Fruit fly (Drosophila melanogaster) whole organism, prepupa: ENCODE data around the gene CG31038.

Experiments
- Blimp-1 ChIP-seq: fragments of 200-800 bp; sonication (Bioruptor generic); optimal IDR thresholded peaks from 3 replicates; lab custom pipeline; 2017; ENCODE audit warnings: missing biosample characterization, missing genetic modification characterization, mild to moderate bottlenecking, moderate library complexity, missing genetic modification reagents
- CG10631 ChIP-seq: fragments of 200-800 bp; sonication (Bioruptor generic); optimal IDR thresholded peaks from 2 replicates; lab custom pipeline; 2016; ENCODE audit warnings: missing biosample characterization, missing genetic modification characterization
- CG10669 ChIP-seq: fragments of 200-800 bp; sonication (Bioruptor generic); optimal IDR thresholded peaks from 3 replicates; lab custom pipeline; 2018; ENCODE audit warnings: missing biosample characterization, mild to moderate bottlenecking, missing genetic modification characterization, moderate library complexity
- CG11762 ChIP-seq: fragments of 200-800 bp; sonication (Bioruptor generic); optimal IDR thresholded peaks from 3 replicates; lab custom pipeline; 2016; ENCODE audit warnings: missing biosample characterization, missing genetic modification characterization; ENCODE audit not compliant: insufficient read depth
- CG11902 ChIP-seq: fragments of 200-800 bp; sonication (Bioruptor generic); optimal IDR thresholded peaks from 3 replicates; lab custom pipeline; 2016; ENCODE audit warnings: missing biosample characterization, missing genetic modification characterization
- CG15336 ChIP-seq: fragments of 200-800 bp; sonication (Bioruptor generic); IDR thresholded peaks from 2 replicates; pipeline ENCODE4 v1.3.6; 2022; ENCODE audit warnings: missing biosample characterization, missing genetic modification characterization
- CG1621 ChIP-seq: fragments of 200-800 bp; sonication (Bioruptor generic); optimal IDR thresholded peaks from 3 replicates; lab custom pipeline; 2018; ENCODE audit warnings: missing biosample characterization, mild to moderate bottlenecking, missing genetic modification characterization
- CG16779 ChIP-seq: fragments of 200-800 bp; sonication (Bioruptor generic); optimal IDR thresholded peaks from 3 replicates; lab custom pipeline; 2017; ENCODE audit warnings: missing biosample characterization, mild to moderate bottlenecking, missing genetic modification characterization
- CG3032 ChIP-seq: fragments of 200-800 bp; optimal IDR thresholded peaks from 2 replicates; lab custom pipeline; 2019; ENCODE audit warnings: missing biosample characterization, mild to moderate bottlenecking, missing genetic modification characterization, moderate library complexity
- CG31627 ChIP-seq: fragments of 200-800 bp; sonication (Bioruptor generic); optimal IDR thresholded peaks from 3 replicates; lab custom pipeline; 2016; ENCODE audit warnings: missing biosample characterization, missing genetic modification characterization
- CG32006 ChIP-seq: fragments of 200-800 bp; sonication (Bioruptor generic); optimal IDR thresholded peaks from 3 replicates; lab custom pipeline; 2017; ENCODE audit warnings: missing biosample characterization, mild to moderate bottlenecking, missing genetic modification characterization
- CG34406 ChIP-seq: fragments of 200-800 bp; sonication (Bioruptor generic); optimal IDR thresholded peaks from 3 replicates; lab custom pipeline; 2016; ENCODE audit warnings: missing biosample characterization, missing genetic modification characterization
- CG3919 ChIP-seq: fragments of 200-800 bp; sonication (Bioruptor generic); optimal IDR thresholded peaks from 3 replicates; lab custom pipeline; 2016; ENCODE audit warnings: missing biosample characterization, missing genetic modification characterization
- CG4318 ChIP-seq: fragments of 200-800 bp; sonication (Bioruptor generic); optimal IDR thresholded peaks from 3 replicates; lab custom pipeline; 2017; ENCODE audit warnings: missing biosample characterization, mild to moderate bottlenecking, missing genetic modification characterization
- CG6163 ChIP-seq: fragments of 200-800 bp; sonication (Bioruptor generic); IDR thresholded peaks from 3 replicates; pipeline ENCODE4 v1.3.6; 2022; ENCODE audit warnings: missing biosample characterization, missing genetic modification characterization
- CG6276 ChIP-seq: fragments of 200-800 bp; sonication (Bioruptor generic); optimal IDR thresholded peaks from 2 replicates; lab custom pipeline; 2017; ENCODE audit warnings: missing biosample characterization, mild to moderate bottlenecking, missing genetic modification characterization
- CG6792 ChIP-seq: fragments of 200-800 bp; sonication (Bioruptor generic); optimal IDR thresholded peaks from 3 replicates; lab custom pipeline; 2016; ENCODE audit warnings: missing biosample characterization, missing genetic modification characterization
- CG6808 ChIP-seq: fragments of 200-800 bp; sonication (Bioruptor generic); optimal IDR thresholded peaks from 3 replicates; lab custom pipeline; 2017; ENCODE audit warnings: missing biosample characterization, missing genetic modification characterization, mild to moderate bottlenecking, moderate library complexity, missing genetic modification reagents
- CG6854 ChIP-seq: fragments of 200-800 bp; sonication (Bioruptor generic); optimal IDR thresholded peaks from 2 replicates; lab custom pipeline; 2017; ENCODE audit warnings: missing biosample characterization, mild to moderate bottlenecking, missing genetic modification characterization
- CG7368 ChIP-seq: fragments of 200-800 bp; sonication (Bioruptor generic); optimal IDR thresholded peaks from 3 replicates; lab custom pipeline; 2016; ENCODE audit warnings: missing biosample characterization, missing genetic modification characterization
- CG8119 ChIP-seq: fragments of 200-800 bp; sonication (Bioruptor generic); IDR thresholded peaks from 3 replicates; pipeline ENCODE4 v1.3.6; 2022; ENCODE audit warnings: missing biosample characterization, missing genetic modification characterization
- CG8319 ChIP-seq: fragments of 200-800 bp; sonication (Bioruptor generic); optimal IDR thresholded peaks from 3 replicates; lab custom pipeline; 2016; ENCODE audit warnings: missing biosample characterization, missing genetic modification characterization
- CG8632 ChIP-seq: fragments of 200-800 bp; sonication (Bioruptor generic); optimal IDR thresholded peaks from 3 replicates; lab custom pipeline; 2016; ENCODE audit warnings: missing biosample characterization, missing genetic modification characterization
- CG9139 ChIP-seq: fragments of 200-800 bp; sonication (Bioruptor generic); optimal IDR thresholded peaks from 3 replicates; lab custom pipeline; 2017; ENCODE audit warnings: missing biosample characterization, mild to moderate bottlenecking, missing genetic modification characterization
- Eip78C ChIP-seq: fragments of 200-800 bp; sonication (Bioruptor generic); peaks from one replicate; lab custom pipeline; 2016; ENCODE audit warnings: missing biosample characterization, missing genetic modification characterization
- Eip93F ChIP-seq: fragments of 200-800 bp; sonication (Bioruptor generic); optimal IDR thresholded peaks from 2 replicates; lab custom pipeline; 2016; ENCODE audit warnings: missing biosample characterization, mild to moderate bottlenecking, missing genetic modification characterization
- Ets21C ChIP-seq: fragments of 200-800 bp; sonication (Bioruptor generic); optimal IDR thresholded peaks from 3 replicates; lab custom pipeline; 2016; ENCODE audit warnings: missing biosample characterization, missing genetic modification characterization
- Ets96B ChIP-seq: fragments of 200-800 bp; optimal IDR thresholded peaks from 2 replicates; lab custom pipeline; 2019; ENCODE audit warnings: missing biosample characterization, mild to moderate bottlenecking, missing genetic modification characterization, moderate library complexity
- Hr39 ChIP-seq: fragments of 200-800 bp; sonication (Bioruptor generic); optimal IDR thresholded peaks from 2 replicates; lab custom pipeline; 2016; ENCODE audit warnings: missing biosample characterization, missing genetic modification characterization
- Hr4 ChIP-seq: fragments of 200-800 bp; sonication (Bioruptor generic); optimal IDR thresholded peaks from 3 replicates; lab custom pipeline; 2016; ENCODE audit warnings: missing biosample characterization, missing genetic modification characterization
- Lpt ChIP-seq: fragments of 200-800 bp; sonication (Bioruptor generic); optimal IDR thresholded peaks from 3 replicates; lab custom pipeline; 2016; ENCODE audit warnings: missing biosample characterization, missing genetic modification characterization
- Met ChIP-seq: fragments of 200-800 bp; sonication (Bioruptor generic); optimal IDR thresholded peaks from 3 replicates; lab custom pipeline; 2016; ENCODE audit warnings: missing biosample characterization, missing genetic modification characterization
- OdsH ChIP-seq: fragments of 200-800 bp; sonication (Bioruptor generic); optimal IDR thresholded peaks from 3 replicates; lab custom pipeline; 2016; ENCODE audit warnings: missing biosample characterization, missing genetic modification characterization
- Smox ChIP-seq: fragments of 200-800 bp; sonication (Bioruptor generic); optimal IDR thresholded peaks from 3 replicates; lab custom pipeline; 2016; ENCODE audit warnings: missing biosample characterization, missing genetic modification characterization
- Sox102F ChIP-seq: fragments of 200-800 bp; sonication (Bioruptor generic); optimal IDR thresholded peaks from 2 replicates; lab custom pipeline; 2016; ENCODE audit warnings: missing biosample characterization, mild to moderate bottlenecking, missing genetic modification characterization
- Sox14 ChIP-seq: fragments of 200-800 bp; sonication (Bioruptor generic); optimal IDR thresholded peaks from 3 replicates; lab custom pipeline; 2016; ENCODE audit warnings: missing biosample characterization, missing genetic modification characterization
- Sox15 ChIP-seq: fragments of 200-800 bp; sonication (Bioruptor generic); optimal IDR thresholded peaks from 3 replicates; lab custom pipeline; 2016; ENCODE audit warnings: missing biosample characterization, missing genetic modification characterization
- achi ChIP-seq: fragments of 200-800 bp; sonication (Bioruptor generic); optimal IDR thresholded peaks from 3 replicates; lab custom pipeline; 2016; ENCODE audit warnings: missing biosample characterization, missing genetic modification characterization
- acj6 ChIP-seq: fragments of 200-800 bp; sonication (Bioruptor generic); optimal IDR thresholded peaks from 3 replicates; lab custom pipeline; 2016; ENCODE audit warnings: missing biosample characterization, missing genetic modification characterization
- cyc ChIP-seq: fragments of 200-800 bp; sonication (Bioruptor generic); optimal IDR thresholded peaks from 3 replicates; lab custom pipeline; 2016; ENCODE audit warnings: missing biosample characterization, missing genetic modification characterization
- dac ChIP-seq: fragments of 200-800 bp; sonication (Bioruptor generic); optimal IDR thresholded peaks from 2 replicates; lab custom pipeline; 2017; ENCODE audit warnings: missing biosample characterization, mild to moderate bottlenecking, missing genetic modification characterization
- dsx ChIP-seq: fragments of 200-800 bp; optimal IDR thresholded peaks from 3 replicates; lab custom pipeline; 2019; ENCODE audit warnings: missing biosample characterization, mild to moderate bottlenecking, missing genetic modification characterization, moderate library complexity; ENCODE audit not compliant: poor library complexity, severe bottlenecking
- eg ChIP-seq: fragments of 200-800 bp; sonication (Bioruptor generic); IDR thresholded peaks from 3 replicates; pipeline ENCODE4 v1.3.6; 2022; ENCODE audit warnings: missing biosample characterization, missing genetic modification characterization
- esn ChIP-seq: fragments of 200-800 bp; sonication (Bioruptor generic); optimal IDR thresholded peaks from 2 replicates; lab custom pipeline; 2016; ENCODE audit warnings: missing biosample characterization, mild to moderate bottlenecking, missing genetic modification characterization, moderate library complexity
- fd85E ChIP-seq: fragments of 200-800 bp; sonication (Bioruptor generic); optimal IDR thresholded peaks from 3 replicates; lab custom pipeline; 2016; ENCODE audit warnings: missing biosample characterization, missing genetic modification characterization
- fkh ChIP-seq: fragments of 200-800 bp; sonication (Bioruptor generic); optimal IDR thresholded peaks from 3 replicates; lab custom pipeline; 2017; ENCODE audit warnings: missing biosample characterization, mild to moderate bottlenecking, missing genetic modification characterization, moderate library complexity
- lz ChIP-seq: fragments of 200-800 bp; sonication (Bioruptor generic); optimal IDR thresholded peaks from 3 replicates; lab custom pipeline; 2016; ENCODE audit warnings: missing biosample characterization, missing genetic modification characterization
- net ChIP-seq: fragments of 200-800 bp; sonication (Bioruptor generic); optimal IDR thresholded peaks from 3 replicates; lab custom pipeline; 2016; ENCODE audit warnings: missing biosample characterization, missing genetic modification characterization
- pdm3 ChIP-seq: fragments of 200-800 bp; sonication (Bioruptor generic); optimal IDR thresholded peaks from 3 replicates; lab custom pipeline; 2016; ENCODE audit warnings: missing biosample characterization, missing genetic modification characterization
- spab ChIP-seq: fragments of 200-800 bp; sonication (Bioruptor generic); optimal IDR thresholded peaks from 2 replicates; lab custom pipeline; 2017; ENCODE audit warnings: missing biosample characterization, mild to moderate bottlenecking, missing genetic modification characterization, missing genetic modification reagents
- ss ChIP-seq, 2 experiments: fragments of 200-800 bp; sonication (Bioruptor generic); optimal IDR thresholded peaks; 2 replicates in 1 of 2; 3 replicates in 1 of 2; lab custom pipeline; 2017 to 2018; ENCODE audit warnings: mild to moderate bottlenecking in 2 of 2, missing biosample characterization in 2 of 2, missing genetic modification characterization in 2 of 2, moderate library complexity in 1 of 2
- topi ChIP-seq: fragments of 200-800 bp; sonication (Bioruptor generic); optimal IDR thresholded peaks from 3 replicates; lab custom pipeline; 2016; ENCODE audit warnings: missing biosample characterization, missing genetic modification characterization
- vri ChIP-seq: fragments of 200-800 bp; sonication (Bioruptor generic); optimal IDR thresholded peaks from 3 replicates; lab custom pipeline; 2016; ENCODE audit warnings: missing biosample characterization, mild to moderate bottlenecking, missing genetic modification characterization

CG31038 gene

DNA sequence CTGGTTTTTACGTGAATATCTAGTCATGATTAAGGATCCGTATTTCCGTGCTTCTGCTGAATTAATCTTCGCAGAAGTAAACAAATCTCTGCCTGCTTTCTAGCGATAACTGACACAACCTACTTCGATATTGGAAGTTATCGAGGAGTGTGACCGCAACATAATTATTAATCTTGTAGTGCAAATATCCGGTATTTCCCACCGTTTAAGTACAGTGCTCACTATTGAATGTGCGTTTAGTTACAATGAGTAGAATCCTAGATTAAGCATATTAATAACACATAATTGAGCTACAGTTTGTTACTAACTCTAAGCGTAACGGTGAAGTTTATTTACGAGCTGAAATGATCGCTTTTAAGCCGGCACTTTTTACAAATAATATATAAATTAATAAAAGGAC lies 17.1 kb upstream of the CG31038 start:
- no peak for TF ChIP-seq CG32006 (GFP tag; lab: Kevin White, UChicago)
- TF ChIP-seq CG6276, result no peak
- 0 out of 2 replicates have a peak, but pooled peaks have one; percentile 36 for TF ChIP-seq CG15336
- TF ChIP-seq esn, result peak; percentile 43
- no peak for TF ChIP-seq acj6 (GFP tag; lab: Kevin White, UChicago)
- TF ChIP-seq CG1621, result no peak
- no peak for TF ChIP-seq CG10669 (GFP tag; lab: Kevin White, UChicago)
- no peak for TF ChIP-seq dsx
- TF ChIP-seq Sox14 (GFP tag; lab: Kevin White, UChicago), result peak; percentile 36
- no peak for TF ChIP-seq Eip78C (GFP tag; lab: Kevin White, UChicago)
- no peak for TF ChIP-seq CG6163 (GFP tag; lab: Robert Waterston, UW)
- TF ChIP-seq eg (GFP tag; lab: Robert Waterston, UW), result peak; percentile 77
- TF ChIP-seq pdm3 (GFP tag; lab: Kevin White, UChicago), result no peak
- no peak for TF ChIP-seq Lpt (GFP tag; lab: Kevin White, UChicago)
- TF ChIP-seq spab (GFP tag; lab: Kevin White, UChicago), result no peak
- no peak for TF ChIP-seq CG6854 (GFP tag; lab: Kevin White, UChicago)
- no peak for TF ChIP-seq CG11762 (GFP tag; lab: Kevin White, UChicago)
- no peak for TF ChIP-seq Met (GFP tag; lab: Kevin White, UChicago)
- no peak for TF ChIP-seq fd85E (GFP tag; lab: Kevin White, UChicago)
- TF ChIP-seq dac (GFP tag; lab: Kevin White, UChicago), result no peak
- TF ChIP-seq CG8319 (GFP tag; lab: Kevin White, UChicago), result no peak
- TF ChIP-seq CG16779 (tag; lab: Kevin White, UChicago), result no peak
- TF ChIP-seq CG7368, result no peak
- no peak for TF ChIP-seq achi
- TF ChIP-seq CG3919 (GFP tag; lab: Kevin White, UChicago), result no peak
- no peak for TF ChIP-seq Hr4 (GFP tag; lab: Kevin White, UChicago)
- TF ChIP-seq Ets21C, result no peak
- TF ChIP-seq CG6808 (GFP tag; lab: Kevin White, UChicago), result no peak
- TF ChIP-seq CG34406 (GFP tag; lab: Kevin White, UChicago), result no peak
- TF ChIP-seq CG10631 (GFP tag; lab: Kevin White, UChicago), result no peak
- no peak for TF ChIP-seq CG11902
- TF ChIP-seq OdsH (GFP tag; lab: Kevin White, UChicago), result no peak
- no peak for TF ChIP-seq Blimp-1 (GFP tag; lab: Kevin White, UChicago)
- TF ChIP-seq CG4318 (GFP tag; lab: Kevin White, UChicago), result no peak
- TF ChIP-seq topi (GFP tag; lab: Kevin White, UChicago), result no peak
- peak; percentile 33 for TF ChIP-seq CG3032
- no peak for TF ChIP-seq ss (GFP tag; optimal IDR thresholded peaks at IDR 0.05; lab: Kevin White, UChicago)
- peak; percentile 54 for TF ChIP-seq cyc (GFP tag; lab: Kevin White, UChicago)
- peak; percentile 35 for TF ChIP-seq CG31627 (GFP tag; lab: Kevin White, UChicago)
- no peak for TF ChIP-seq Eip93F (GFP tag; lab: Kevin White, UChicago)
- no peak for TF ChIP-seq CG8119 (GFP tag; lab: Robert Waterston, UW)
- peak; percentile 12 for TF ChIP-seq Sox15 (GFP tag; lab: Kevin White, UChicago)
- no peak for TF ChIP-seq net (GFP tag; lab: Kevin White, UChicago)
- no peak for TF ChIP-seq CG8632 (GFP tag; lab: Kevin White, UChicago)
- peak; percentile 90 for TF ChIP-seq fkh (GFP tag; lab: Kevin White, UChicago)
- no peak for TF ChIP-seq vri (GFP tag; lab: Kevin White, UChicago)
- TF ChIP-seq CG9139, result no peak
- peak; percentile 38 for TF ChIP-seq lz
- no peak for TF ChIP-seq Smox
- peak; percentile 30 for TF ChIP-seq CG6792 (GFP tag; lab: Kevin White, UChicago)
- TF ChIP-seq Hr39 (GFP tag; lab: Kevin White, UChicago), result no peak
- TF ChIP-seq Sox102F (GFP tag; lab: Kevin White, UChicago), result no peak
- no peak for TF ChIP-seq Ets96B (tag; lab: Kevin White, UChicago)
